Fruit fly (Drosophila melanogaster) whole organism, prepupa: ENCODE measurements around the gene CG3123.
A peak's percentile ranks its signal among the peaks of the same experiment; 100 is the strongest.

Source experiments
- Blimp-1 ChIP-seq: fragments of 200-800 bp; sonication (Bioruptor generic); optimal IDR thresholded peaks from 3 replicates; lab custom pipeline; 2017; ENCODE audit warnings: missing biosample characterization, missing genetic modification characterization, mild to moderate bottlenecking, moderate library complexity, missing genetic modification reagents
- CG10631 ChIP-seq: fragments of 200-800 bp; sonication (Bioruptor generic); optimal IDR thresholded peaks from 2 replicates; lab custom pipeline; 2016; ENCODE audit warnings: missing biosample characterization, missing genetic modification characterization
- CG10669 ChIP-seq: fragments of 200-800 bp; sonication (Bioruptor generic); optimal IDR thresholded peaks from 3 replicates; lab custom pipeline; 2018; ENCODE audit warnings: missing biosample characterization, mild to moderate bottlenecking, missing genetic modification characterization, moderate library complexity
- CG11294 ChIP-seq: fragments of 200-800 bp; sonication (Bioruptor generic); IDR thresholded peaks from 2 replicates; pipeline ENCODE4 v1.3.6; 2022; ENCODE audit warnings: missing biosample characterization, missing genetic modification characterization
- CG11902 ChIP-seq: fragments of 200-800 bp; sonication (Bioruptor generic); optimal IDR thresholded peaks from 3 replicates; lab custom pipeline; 2016; ENCODE audit warnings: missing biosample characterization, missing genetic modification characterization
- CG15336 ChIP-seq: fragments of 200-800 bp; sonication (Bioruptor generic); IDR thresholded peaks from 2 replicates; pipeline ENCODE4 v1.3.6; 2022; ENCODE audit warnings: missing biosample characterization, missing genetic modification characterization
- CG1621 ChIP-seq: fragments of 200-800 bp; sonication (Bioruptor generic); optimal IDR thresholded peaks from 3 replicates; lab custom pipeline; 2018; ENCODE audit warnings: missing biosample characterization, mild to moderate bottlenecking, missing genetic modification characterization
- CG16779 ChIP-seq: fragments of 200-800 bp; sonication (Bioruptor generic); optimal IDR thresholded peaks from 3 replicates; lab custom pipeline; 2017; ENCODE audit warnings: missing biosample characterization, mild to moderate bottlenecking, missing genetic modification characterization
- CG32006 ChIP-seq: fragments of 200-800 bp; sonication (Bioruptor generic); optimal IDR thresholded peaks from 3 replicates; lab custom pipeline; 2017; ENCODE audit warnings: missing biosample characterization, mild to moderate bottlenecking, missing genetic modification characterization
- CG34406 ChIP-seq: fragments of 200-800 bp; sonication (Bioruptor generic); optimal IDR thresholded peaks from 3 replicates; lab custom pipeline; 2016; ENCODE audit warnings: missing biosample characterization, missing genetic modification characterization
- CG3919 ChIP-seq: fragments of 200-800 bp; sonication (Bioruptor generic); optimal IDR thresholded peaks from 3 replicates; lab custom pipeline; 2016; ENCODE audit warnings: missing biosample characterization, missing genetic modification characterization
- CG6163 ChIP-seq: fragments of 200-800 bp; sonication (Bioruptor generic); IDR thresholded peaks from 3 replicates; pipeline ENCODE4 v1.3.6; 2022; ENCODE audit warnings: missing biosample characterization, missing genetic modification characterization
- CG6276 ChIP-seq: fragments of 200-800 bp; sonication (Bioruptor generic); optimal IDR thresholded peaks from 2 replicates; lab custom pipeline; 2017; ENCODE audit warnings: missing biosample characterization, mild to moderate bottlenecking, missing genetic modification characterization
- CG6792 ChIP-seq: fragments of 200-800 bp; sonication (Bioruptor generic); optimal IDR thresholded peaks from 3 replicates; lab custom pipeline; 2016; ENCODE audit warnings: missing biosample characterization, missing genetic modification characterization
- CG6808 ChIP-seq: fragments of 200-800 bp; sonication (Bioruptor generic); optimal IDR thresholded peaks from 3 replicates; lab custom pipeline; 2017; ENCODE audit warnings: missing biosample characterization, missing genetic modification characterization, mild to moderate bottlenecking, moderate library complexity, missing genetic modification reagents
- CG6854 ChIP-seq: fragments of 200-800 bp; sonication (Bioruptor generic); optimal IDR thresholded peaks from 2 replicates; lab custom pipeline; 2017; ENCODE audit warnings: missing biosample characterization, mild to moderate bottlenecking, missing genetic modification characterization
- CG7368 ChIP-seq: fragments of 200-800 bp; sonication (Bioruptor generic); optimal IDR thresholded peaks from 3 replicates; lab custom pipeline; 2016; ENCODE audit warnings: missing biosample characterization, missing genetic modification characterization
- CG8119 ChIP-seq: fragments of 200-800 bp; sonication (Bioruptor generic); IDR thresholded peaks from 3 replicates; pipeline ENCODE4 v1.3.6; 2022; ENCODE audit warnings: missing biosample characterization, missing genetic modification characterization
- CG8319 ChIP-seq: fragments of 200-800 bp; sonication (Bioruptor generic); optimal IDR thresholded peaks from 3 replicates; lab custom pipeline; 2016; ENCODE audit warnings: missing biosample characterization, missing genetic modification characterization
- CG8632 ChIP-seq: fragments of 200-800 bp; sonication (Bioruptor generic); optimal IDR thresholded peaks from 3 replicates; lab custom pipeline; 2016; ENCODE audit warnings: missing biosample characterization, missing genetic modification characterization
- CG9139 ChIP-seq: fragments of 200-800 bp; sonication (Bioruptor generic); optimal IDR thresholded peaks from 3 replicates; lab custom pipeline; 2017; ENCODE audit warnings: missing biosample characterization, mild to moderate bottlenecking, missing genetic modification characterization
- Eip78C ChIP-seq: fragments of 200-800 bp; sonication (Bioruptor generic); peaks from one replicate; lab custom pipeline; 2016; ENCODE audit warnings: missing biosample characterization, missing genetic modification characterization
- Ets21C ChIP-seq: fragments of 200-800 bp; sonication (Bioruptor generic); optimal IDR thresholded peaks from 3 replicates; lab custom pipeline; 2016; ENCODE audit warnings: missing biosample characterization, missing genetic modification characterization
- Ets96B ChIP-seq: fragments of 200-800 bp; optimal IDR thresholded peaks from 2 replicates; lab custom pipeline; 2019; ENCODE audit warnings: missing biosample characterization, mild to moderate bottlenecking, missing genetic modification characterization, moderate library complexity
- Gug ChIP-seq: fragments of 200-800 bp; sonication (Bioruptor generic); IDR thresholded peaks from 2 replicates; pipeline ENCODE4 v1.3.6; 2022; ENCODE audit warnings: missing biosample characterization, missing genetic modification characterization
- Hr38 ChIP-seq: sonication (Bioruptor generic); optimal IDR thresholded peaks from 2 replicates; lab custom pipeline; 2016; ENCODE audit warnings: missing biosample characterization, missing genetic modification characterization
- Hr39 ChIP-seq: fragments of 200-800 bp; sonication (Bioruptor generic); optimal IDR thresholded peaks from 2 replicates; lab custom pipeline; 2016; ENCODE audit warnings: missing biosample characterization, missing genetic modification characterization
- Hr4 ChIP-seq: fragments of 200-800 bp; sonication (Bioruptor generic); optimal IDR thresholded peaks from 3 replicates; lab custom pipeline; 2016; ENCODE audit warnings: missing biosample characterization, missing genetic modification characterization
- Met ChIP-seq: fragments of 200-800 bp; sonication (Bioruptor generic); optimal IDR thresholded peaks from 3 replicates; lab custom pipeline; 2016; ENCODE audit warnings: missing biosample characterization, missing genetic modification characterization
- OdsH ChIP-seq: fragments of 200-800 bp; sonication (Bioruptor generic); optimal IDR thresholded peaks from 3 replicates; lab custom pipeline; 2016; ENCODE audit warnings: missing biosample characterization, missing genetic modification characterization
- Smox ChIP-seq: fragments of 200-800 bp; sonication (Bioruptor generic); optimal IDR thresholded peaks from 3 replicates; lab custom pipeline; 2016; ENCODE audit warnings: missing biosample characterization, missing genetic modification characterization
- Sox102F ChIP-seq: fragments of 200-800 bp; sonication (Bioruptor generic); optimal IDR thresholded peaks from 2 replicates; lab custom pipeline; 2016; ENCODE audit warnings: missing biosample characterization, mild to moderate bottlenecking, missing genetic modification characterization
- Sox14 ChIP-seq: fragments of 200-800 bp; sonication (Bioruptor generic); optimal IDR thresholded peaks from 3 replicates; lab custom pipeline; 2016; ENCODE audit warnings: missing biosample characterization, missing genetic modification characterization
- Sox15 ChIP-seq: fragments of 200-800 bp; sonication (Bioruptor generic); optimal IDR thresholded peaks from 3 replicates; lab custom pipeline; 2016; ENCODE audit warnings: missing biosample characterization, missing genetic modification characterization
- achi ChIP-seq: fragments of 200-800 bp; sonication (Bioruptor generic); optimal IDR thresholded peaks from 3 replicates; lab custom pipeline; 2016; ENCODE audit warnings: missing biosample characterization, missing genetic modification characterization
- cyc ChIP-seq: fragments of 200-800 bp; sonication (Bioruptor generic); optimal IDR thresholded peaks from 3 replicates; lab custom pipeline; 2016; ENCODE audit warnings: missing biosample characterization, missing genetic modification characterization
- dac ChIP-seq: fragments of 200-800 bp; sonication (Bioruptor generic); optimal IDR thresholded peaks from 2 replicates; lab custom pipeline; 2017; ENCODE audit warnings: missing biosample characterization, mild to moderate bottlenecking, missing genetic modification characterization
- dsx ChIP-seq: fragments of 200-800 bp; optimal IDR thresholded peaks from 3 replicates; lab custom pipeline; 2019; ENCODE audit warnings: missing biosample characterization, mild to moderate bottlenecking, missing genetic modification characterization, moderate library complexity; ENCODE audit not compliant: poor library complexity, severe bottlenecking
- esn ChIP-seq: fragments of 200-800 bp; sonication (Bioruptor generic); optimal IDR thresholded peaks from 2 replicates; lab custom pipeline; 2016; ENCODE audit warnings: missing biosample characterization, mild to moderate bottlenecking, missing genetic modification characterization, moderate library complexity
- fd59A ChIP-seq: fragments of 200-800 bp; sonication (Bioruptor generic); optimal IDR thresholded peaks from 2 replicates; lab custom pipeline; 2017; ENCODE audit warnings: missing biosample characterization, mild to moderate bottlenecking, missing genetic modification characterization, missing genetic modification reagents
- fkh ChIP-seq: fragments of 200-800 bp; sonication (Bioruptor generic); optimal IDR thresholded peaks from 3 replicates; lab custom pipeline; 2017; ENCODE audit warnings: missing biosample characterization, mild to moderate bottlenecking, missing genetic modification characterization, moderate library complexity
- lz ChIP-seq: fragments of 200-800 bp; sonication (Bioruptor generic); optimal IDR thresholded peaks from 3 replicates; lab custom pipeline; 2016; ENCODE audit warnings: missing biosample characterization, missing genetic modification characterization
- pdm3 ChIP-seq: fragments of 200-800 bp; sonication (Bioruptor generic); optimal IDR thresholded peaks from 3 replicates; lab custom pipeline; 2016; ENCODE audit warnings: missing biosample characterization, missing genetic modification characterization
- salr ChIP-seq, 2 experiments: fragments of 200-800 bp; sonication (Bioruptor generic); optimal IDR thresholded peaks; 3 replicates each; lab custom pipeline; 2016 to 2018; ENCODE audit warnings: missing biosample characterization in 2 of 2, missing genetic modification characterization in 2 of 2, mild to moderate bottlenecking in 1 of 2
- topi ChIP-seq: fragments of 200-800 bp; sonication (Bioruptor generic); optimal IDR thresholded peaks from 3 replicates; lab custom pipeline; 2016; ENCODE audit warnings: missing biosample characterization, missing genetic modification characterization
- vri ChIP-seq: fragments of 200-800 bp; sonication (Bioruptor generic); optimal IDR thresholded peaks from 3 replicates; lab custom pipeline; 2016; ENCODE audit warnings: missing biosample characterization, mild to moderate bottlenecking, missing genetic modification characterization

The CG3123 gene

DNA sequence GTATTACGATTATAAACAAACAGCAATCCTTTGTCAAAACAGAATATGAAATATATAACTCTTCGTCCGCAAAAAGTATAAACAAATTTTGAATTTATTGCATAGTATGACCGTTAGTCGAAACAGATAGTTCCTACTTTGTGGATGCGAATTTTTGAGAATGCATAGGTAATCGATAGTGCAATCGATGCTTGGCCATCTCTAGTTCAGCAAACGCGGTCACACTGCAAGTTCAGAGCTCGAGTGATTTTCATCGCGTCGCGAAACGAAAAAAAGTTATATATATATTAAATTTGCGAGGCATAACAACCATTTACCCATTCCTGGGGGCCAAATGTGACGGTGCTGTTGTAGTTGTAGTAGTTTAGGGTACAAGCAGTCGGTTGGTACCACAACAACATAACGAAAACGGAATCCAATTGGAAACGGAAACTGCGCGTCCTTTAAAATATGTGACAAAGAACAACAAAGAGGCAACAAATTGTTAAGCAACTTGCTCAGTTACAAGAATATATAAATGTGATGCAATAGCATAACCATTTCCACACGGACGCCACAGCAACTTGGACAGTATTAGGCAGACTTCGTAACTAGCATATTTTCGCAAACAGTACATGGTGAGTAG, 31.8 kb upstream of the CG3123 start, which contains the start of gene CG2991 (continued):
- peak; percentile 5 for TF ChIP-seq CG6854 (GFP tag; lab: Kevin White, UChicago)
- TF ChIP-seq dsx, result peak; percentile 75
- TF ChIP-seq dac (GFP tag; lab: Kevin White, UChicago), result no peak
- peak; percentile 78 for TF ChIP-seq vri (GFP tag; lab: Kevin White, UChicago)
- no peak for TF ChIP-seq CG32006 (GFP tag; lab: Kevin White, UChicago)
- no peak for TF ChIP-seq CG8119 (GFP tag; lab: Robert Waterston, UW)
- TF ChIP-seq, all 60 proteins: peak for 18

DNA sequence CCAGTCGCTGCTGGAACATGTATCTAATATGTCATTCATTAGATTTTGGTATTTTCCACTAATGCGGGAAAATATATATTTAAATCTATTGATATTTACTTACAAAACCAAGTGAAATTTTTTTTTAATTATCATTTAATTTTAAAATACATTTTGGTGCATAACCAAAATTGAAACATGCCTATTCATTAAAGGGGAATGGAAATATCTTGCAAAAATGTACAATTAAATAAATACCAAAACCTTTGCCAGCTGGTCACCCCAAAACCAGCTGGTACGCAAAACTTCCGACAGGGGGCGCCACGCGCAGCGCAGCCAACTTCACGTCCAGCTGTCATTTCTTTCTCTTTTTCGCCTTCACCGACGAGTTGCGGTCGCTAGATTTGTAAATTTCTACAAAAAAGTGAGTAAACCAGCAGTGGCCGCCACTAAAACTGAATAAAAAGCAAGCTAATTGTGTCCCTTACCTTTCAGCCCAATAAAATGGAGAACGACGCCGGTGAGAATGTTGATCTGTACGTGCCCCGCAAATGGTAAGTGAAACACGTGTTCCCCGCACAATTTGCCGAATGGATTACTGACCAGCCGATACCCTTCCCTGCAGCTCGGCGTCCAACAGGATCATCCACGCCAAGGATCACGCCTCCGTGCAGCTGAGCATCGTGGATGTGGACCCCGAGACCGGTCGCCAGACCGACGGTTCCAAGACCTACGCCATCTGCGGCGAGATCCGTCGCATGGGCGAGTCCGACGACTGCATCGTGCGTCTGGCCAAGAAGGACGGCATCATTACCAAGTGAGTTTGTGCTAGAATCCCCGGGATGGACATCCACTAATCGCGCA, 30.7 kb upstream of the CG3123 start, which contains the start of the genes CG3104 and RpS21:
Gene CG3104 (minus strand): TSS at position 6 of the 843 bp plus-strand sequence.
Gene RpS21 (plus strand): TSS at position 298 of the 843 bp plus-strand sequence.
- TF ChIP-seq CG8319 (GFP tag; lab: Kevin White, UChicago) (peak; percentile 51), Hr39 (GFP tag; lab: Kevin White, UChicago) (peak; percentile 86), fd59A (GFP tag; lab: Kevin White, UChicago) (peak; percentile 50), CG15336 (GFP tag; lab: Robert Waterston, UW) (no peak), Hr38 (GFP tag; lab: Kevin White, UChicago) (no peak), Ets21C (peak; percentile 11), CG6808 (peak; percentile 56), achi (GFP tag; lab: Kevin White, UChicago) (peak; percentile 99), Hr4 (GFP tag; lab: Kevin White, UChicago) (peak; percentile 23), CG6792 (GFP tag; lab: Kevin White, UChicago) (peak; percentile 62), Gug (GFP tag; lab: Robert Waterston, UW) (0 out of 2 replicates have a peak, but pooled peaks have one; percentile 15), CG32006 (GFP tag; lab: Kevin White, UChicago) (peak; percentile 46), Sox102F (GFP tag; lab: Kevin White, UChicago) (peak; percentile 62), CG3919 (GFP tag; lab: Kevin White, UChicago) (peak; percentile 81), salr (GFP tag; optimal IDR thresholded peaks at IDR 0.05; lab: Kevin White, UChicago) (peak; percentile 38 to 79), OdsH (GFP tag; lab: Kevin White, UChicago) (peak; percentile 68), Ets96B (tag; lab: Kevin White, UChicago) (peak; percentile 47), CG7368 (GFP tag; lab: Kevin White, UChicago) (peak; percentile 64), CG8632 (GFP tag; lab: Kevin White, UChicago) (peak; percentile 52), CG10631 (GFP tag; lab: Kevin White, UChicago) (peak; percentile 54), Blimp-1 (peak; percentile 55), CG6163 (GFP tag; lab: Robert Waterston, UW) (peak; percentile 89), CG34406 (peak; percentile 56), vri (GFP tag; lab: Kevin White, UChicago) (peak; percentile 63), CG6276 (peak; percentile 4), cyc (GFP tag; lab: Kevin White, UChicago) (peak; percentile 84), topi (GFP tag; lab: Kevin White, UChicago) (peak; percentile 71), CG9139 (GFP tag; lab: Kevin White, UChicago) (peak; percentile 16), CG1621 (peak; percentile 51), CG6854 (GFP tag; lab: Kevin White, UChicago) (peak; percentile 72), Sox14 (GFP tag; lab: Kevin White, UChicago) (peak; percentile 60), dsx (peak; percentile 37), Met (GFP tag; lab: Kevin White, UChicago) (peak; percentile 71), Eip78C (GFP tag; lab: Kevin White, UChicago) (peak; percentile 89), CG8119 (GFP tag; lab: Robert Waterston, UW) (no peak), pdm3 (GFP tag; lab: Kevin White, UChicago) (peak; percentile 70), Smox (GFP tag; lab: Kevin White, UChicago) (peak; percentile 65), CG16779 (tag; lab: Kevin White, UChicago) (peak; percentile 48), Sox15 (peak; percentile 60), lz (peak; percentile 78), CG11294 (0 out of 2 replicates have a peak, but pooled peaks have one; percentile 19), CG10669 (GFP tag; lab: Kevin White, UChicago) (peak; percentile 58), fkh (peak; percentile 73), esn (GFP tag; lab: Kevin White, UChicago) (peak; percentile 76), CG11902 (GFP tag; lab: Kevin White, UChicago) (peak; percentile 53)
